Fruit fly (Drosophila melanogaster) whole organism, embryonic: ENCODE data around the gene CG6788.

ENCODE experiments used
- Awh ChIP-seq: fragments of 200-800 bp; sonication (Bioruptor generic); IDR thresholded peaks from 2 replicates; pipeline ENCODE4, ENCODE4 v1.3.6; 2022; ENCODE audit warnings: missing biosample characterization, missing genetic modification characterization
- CG11504 ChIP-seq: fragments of 200-800 bp; sonication (Bioruptor generic); optimal IDR thresholded peaks from 3 replicates; lab custom pipeline; 2019; ENCODE audit warnings: missing biosample characterization, mild to moderate bottlenecking, missing genetic modification characterization, moderate library complexity
- CG11723 ChIP-seq: fragments of 200-800 bp; sonication (Bioruptor generic); optimal IDR thresholded peaks from 2 replicates; lab custom pipeline; 2017; ENCODE audit warnings: missing biosample characterization, mild to moderate bottlenecking, missing genetic modification characterization
- CG12104 ChIP-seq: fragments of 200-800 bp; sonication (Bioruptor generic); optimal IDR thresholded peaks from 3 replicates; lab custom pipeline; 2016; ENCODE audit warnings: missing biosample characterization, missing genetic modification characterization
- CG13424 ChIP-seq: fragments of 200-800 bp; sonication (Bioruptor generic); optimal IDR thresholded peaks from 2 replicates; lab custom pipeline; 2019; ENCODE audit warnings: missing biosample characterization, mild to moderate bottlenecking, missing genetic modification characterization, moderate library complexity
- CG16815 ChIP-seq: fragments of 200-800 bp; sonication (Bioruptor generic); optimal IDR thresholded peaks from 3 replicates; lab custom pipeline; 2017; ENCODE audit warnings: missing biosample characterization, mild to moderate bottlenecking, missing genetic modification characterization
- CG17186 ChIP-seq: fragments of 200-800 bp; sonication (Bioruptor generic); optimal IDR thresholded peaks from 3 replicates; lab custom pipeline; 2017; ENCODE audit warnings: missing biosample characterization, missing genetic modification reagents, missing genetic modification characterization
- CG18262 ChIP-seq: fragments of 200-800 bp; optimal IDR thresholded peaks from 3 replicates; lab custom pipeline; 2019; ENCODE audit warnings: missing biosample characterization, mild to moderate bottlenecking, missing genetic modification characterization, moderate library complexity
- CG2120 ChIP-seq: fragments of 200-800 bp; sonication (Bioruptor generic); optimal IDR thresholded peaks from 3 replicates; lab custom pipeline; 2016; ENCODE audit warnings: missing biosample characterization, missing genetic modification characterization
- CG2889 ChIP-seq: fragments of 200-800 bp; sonication (Bioruptor generic); IDR thresholded peaks from 3 replicates; pipeline ENCODE4 v1.3.6; 2022; ENCODE audit warnings: missing biosample characterization, missing genetic modification characterization
- CG6791 ChIP-seq: fragments of 200-800 bp; sonication (Bioruptor generic); IDR thresholded peaks from 3 replicates; pipeline ENCODE4 v1.3.6; 2022; ENCODE audit warnings: missing biosample characterization, missing genetic modification characterization; ENCODE audit not compliant: partially characterized antibody
- CTCF ChIP-seq: fragments of 200-800 bp; sonication (Bioruptor generic); optimal IDR thresholded peaks from 2 replicates; lab custom pipeline; 2017; ENCODE audit warnings: missing biosample characterization, mild to moderate bottlenecking, missing genetic modification characterization, moderate library complexity
- Dp ChIP-seq: fragments of 200-800 bp; sonication (Bioruptor generic); optimal IDR thresholded peaks from 2 replicates; lab custom pipeline; 2018; ENCODE audit warnings: missing biosample characterization, mild to moderate bottlenecking, missing genetic modification characterization, moderate library complexity
- Fer3 ChIP-seq: fragments of 200-800 bp; sonication (Bioruptor generic); optimal IDR thresholded peaks from 2 replicates; lab custom pipeline; 2018; ENCODE audit warnings: missing biosample characterization, mild to moderate bottlenecking, missing genetic modification characterization, moderate library complexity
- HLH4C ChIP-seq: fragments of 200-800 bp; sonication (Bioruptor generic); IDR thresholded peaks from 3 replicates; pipeline ENCODE4 v1.3.6; 2022; ENCODE audit warnings: missing biosample characterization, missing genetic modification characterization; ENCODE audit not compliant: partially characterized antibody
- Med ChIP-seq: fragments of 200-800 bp; sonication (Bioruptor generic); peaks from one replicate; lab custom pipeline; 2016; ENCODE audit warnings: missing biosample characterization, missing genetic modification characterization, mild to moderate bottlenecking, inconsistent platforms, moderate library complexity
- Sox100B ChIP-seq: fragments of 200-800 bp; sonication (Bioruptor generic); optimal IDR thresholded peaks from 3 replicates; lab custom pipeline; 2018; ENCODE audit warnings: missing biosample characterization, mild to moderate bottlenecking, missing genetic modification characterization
- bab2 ChIP-seq: fragments of 200-800 bp; sonication (Bioruptor generic); optimal IDR thresholded peaks from 2 replicates; lab custom pipeline; 2016; ENCODE audit warnings: missing biosample characterization, missing genetic modification characterization
- bcd ChIP-seq: fragments of 200-800 bp; sonication (Bioruptor generic); optimal IDR thresholded peaks from 2 replicates; lab custom pipeline; 2017; ENCODE audit warnings: missing biosample characterization, mild to moderate bottlenecking, missing genetic modification characterization
- cato ChIP-seq: fragments of 200-800 bp; sonication (Bioruptor generic); optimal IDR thresholded peaks from 2 replicates; lab custom pipeline; 2016; ENCODE audit warnings: missing biosample characterization, missing genetic modification characterization, borderline replicate concordance
- chn ChIP-seq: fragments of 200-800 bp; sonication (Bioruptor generic); optimal IDR thresholded peaks from 2 replicates; lab custom pipeline; 2016; ENCODE audit warnings: missing biosample characterization, missing genetic modification characterization
- cwo ChIP-seq: fragments of 200-800 bp; sonication (Bioruptor generic); optimal IDR thresholded peaks from 3 replicates; lab custom pipeline; 2017; ENCODE audit warnings: missing biosample characterization, missing genetic modification characterization, mild to moderate bottlenecking, moderate library complexity, missing genetic modification reagents
- dan ChIP-seq: fragments of 200-800 bp; sonication (Bioruptor generic); IDR thresholded peaks from 2 replicates; pipeline ENCODE4 v1.3.6; 2022; ENCODE audit warnings: missing biosample characterization, missing genetic modification characterization
- eve ChIP-seq, 2 experiments: fragments of >200 bp; optimal IDR thresholded peaks; 2 replicates each; lab custom pipeline; 2017; ENCODE audit warnings: missing biosample characterization in 2 of 2, missing genetic modification characterization in 2 of 2
- exex ChIP-seq: fragments of 200-800 bp; sonication (Bioruptor generic); optimal IDR thresholded peaks from 4 replicates; lab custom pipeline; 2018; ENCODE audit warnings: missing biosample characterization, mild to moderate bottlenecking, missing genetic modification characterization, moderate library complexity
- fd3F ChIP-seq: fragments of 200-800 bp; sonication (Bioruptor generic); optimal IDR thresholded peaks from 2 replicates; lab custom pipeline; 2018; ENCODE audit warnings: missing biosample characterization, mild to moderate bottlenecking, missing genetic modification characterization, moderate library complexity
- fru ChIP-seq: fragments of >200 bp; optimal IDR thresholded peaks from 2 replicates; lab custom pipeline; 2017
- fu2 ChIP-seq: fragments of 200-800 bp; sonication (Bioruptor generic); optimal IDR thresholded peaks from 2 replicates; lab custom pipeline; 2016; ENCODE audit warnings: missing biosample characterization, missing genetic modification characterization
- gcm2 ChIP-seq: fragments of 200-800 bp; sonication (Bioruptor generic); optimal IDR thresholded peaks from 2 replicates; lab custom pipeline; 2016; ENCODE audit warnings: missing biosample characterization, missing genetic modification characterization
- gem ChIP-seq: fragments of 200-800 bp; sonication (Bioruptor generic); optimal IDR thresholded peaks from 2 replicates; lab custom pipeline; 2019; ENCODE audit warnings: missing biosample characterization, mild to moderate bottlenecking, missing genetic modification characterization, moderate library complexity
- lov ChIP-seq, 2 experiments: fragments of 200-800 bp in 1 of 2; fragments of >200 bp in 1 of 2; sonication (Bioruptor generic) in 1 of 2; IDR thresholded peaks in 1 of 2; optimal IDR thresholded peaks in 1 of 2; 2 replicates in 1 of 2; 3 replicates in 1 of 2; pipeline versions ENCODE4 v1.3.6 to Lab custom; 2017 to 2022; ENCODE audit warnings: missing biosample characterization in 1 of 2, missing genetic modification characterization in 1 of 2
- peb ChIP-seq: fragments of 200-800 bp; sonication (Bioruptor generic); IDR thresholded peaks from 2 replicates; pipeline ENCODE4 v1.3.6; 2022; ENCODE audit warnings: missing biosample characterization, missing genetic modification characterization
- pita ChIP-seq: fragments of 200-800 bp; sonication (Bioruptor generic); optimal IDR thresholded peaks from 2 replicates; lab custom pipeline; 2017; ENCODE audit warnings: missing biosample characterization, mild to moderate bottlenecking, missing genetic modification characterization
- prd ChIP-seq, 3 experiments: fragments of >200 bp in 2 of 3; fragments of 200-800 bp in 1 of 3; sonication (Bioruptor generic) in 1 of 3; optimal IDR thresholded peaks in 2 of 3; IDR thresholded peaks in 1 of 3; 2 replicates in 2 of 3; 3 replicates in 1 of 3; pipeline versions ENCODE4 v1.3.6 to Lab custom; 2017 to 2022; ENCODE audit warnings: missing biosample characterization in 1 of 3, missing genetic modification characterization in 1 of 3
- slbo ChIP-seq: fragments of 200-800 bp; sonication (Bioruptor generic); IDR thresholded peaks from 2 replicates; pipeline ENCODE4 v1.3.6; 2022; ENCODE audit warnings: missing biosample characterization, missing genetic modification characterization
- sob ChIP-seq: fragments of 200-800 bp; sonication (Bioruptor generic); IDR thresholded peaks from 2 replicates; pipeline ENCODE4 v1.3.6; 2022; ENCODE audit warnings: missing biosample characterization, missing genetic modification characterization
- ssp ChIP-seq: fragments of 200-800 bp; sonication (Bioruptor generic); IDR thresholded peaks from 2 replicates; pipeline ENCODE4 v1.3.6; 2022; ENCODE audit warnings: missing biosample characterization, missing genetic modification characterization
- stwl ChIP-seq: fragments of 200-800 bp; sonication (Bioruptor generic); optimal IDR thresholded peaks from 3 replicates; lab custom pipeline; 2018; ENCODE audit warnings: missing biosample characterization, mild to moderate bottlenecking, missing genetic modification characterization, moderate library complexity
- tna ChIP-seq: fragments of 200-800 bp; sonication (Bioruptor generic); IDR thresholded peaks from 2 replicates; pipeline ENCODE4 v1.3.6; 2022; ENCODE audit warnings: missing biosample characterization, missing genetic modification characterization; ENCODE audit not compliant: partially characterized antibody
- ttk ChIP-seq: fragments of 200-800 bp; sonication (Bioruptor generic); IDR thresholded peaks from 2 replicates; pipeline ENCODE4 v2.1.2; 2022; ENCODE audit warnings: missing biosample characterization, missing genetic modification characterization
- yki ChIP-seq: fragments of >200 bp; optimal IDR thresholded peaks from 3 replicates; lab custom pipeline; 2018
- z ChIP-seq: fragments of 200-800 bp; sonication (Bioruptor generic); IDR thresholded peaks from 3 replicates; pipeline ENCODE4 v1.3.6; 2022; ENCODE audit warnings: missing biosample characterization, missing genetic modification characterization

The CG6788 gene

dm6 chrX:17881138-17882121 lies 6.5 kb upstream of the CG6788 start (continued):
- TF ChIP-seq yki (no peak), bcd (GFP tag; lab: Kevin White, UChicago) (peak; percentile 71), CG12104 (GFP tag; lab: Kevin White, UChicago) (no peak), CG17186 (GFP tag; lab: Kevin White, UChicago) (no peak), Sox100B (GFP tag; lab: Kevin White, UChicago) (no peak)

- peak; percentile 86 for TF ChIP-seq CTCF
- TF ChIP-seq cwo (GFP tag; lab: Kevin White, UChicago) = peak; percentile 13
- TF ChIP-seq Med (GFP tag; lab: Kevin White, UChicago) = peak; percentile 7
- TF ChIP-seq z = no peak
Observed at dm6 chrX:17882769-17883168, 5.2 kb upstream of the CG6788 start.

- no peak for TF ChIP-seq Dp
- TF ChIP-seq eve (GFP tag; optimal IDR thresholded peaks at IDR 0.05; lab: Kevin White, UChicago) = no peak
- TF ChIP-seq cato (GFP tag; lab: Kevin White, UChicago) = no peak
- no peak for TF ChIP-seq sob
- no peak for TF ChIP-seq CG18262 (tag; lab: Kevin White, UChicago)
- TF ChIP-seq prd (optimal IDR thresholded peaks at IDR 0.05; lab: Kevin White, UChicago) = no peak
- TF ChIP-seq prd (GFP tag; IDR thresholded peaks at IDR 0.05; lab: Robert Waterston, UW) = no peak
- no peak for TF ChIP-seq fu2 (GFP tag; lab: Kevin White, UChicago)
- no peak for TF ChIP-seq tna (GFP tag; lab: Robert Waterston, UW)
- no peak for TF ChIP-seq CG2120 (GFP tag; lab: Kevin White, UChicago)
- TF ChIP-seq bab2 = no peak
- TF ChIP-seq exex (tag; lab: Kevin White, UChicago) = no peak
- no peak for TF ChIP-seq Awh (GFP tag; lab: Robert Waterston, UW)
- no peak for TF ChIP-seq gcm2 (GFP tag; lab: Kevin White, UChicago)
- TF ChIP-seq peb (GFP tag; lab: Robert Waterston, UW) = no peak
- no peak for TF ChIP-seq ttk (GFP tag; lab: Robert Waterston, UW)
- TF ChIP-seq CG12104 (GFP tag; lab: Kevin White, UChicago) = no peak
- no peak for TF ChIP-seq fd3F
- no peak for TF ChIP-seq dan
- TF ChIP-seq, all 482 proteins: peak for 0
Observed at dm6 chrX:17883418-17883817, 4.6 kb upstream of the CG6788 start, which contains the start of gene CG12985. TSS of gene CG12985 (plus strand) at chrX:17883718.

- TF ChIP-seq fru (lab: Kevin White, UChicago) (no peak), CTCF (peak; percentile 89), Fer3 (no peak), Med (GFP tag; lab: Kevin White, UChicago) (peak; percentile 53), CG11504 (tag; lab: Kevin White, UChicago) (no peak), lov (optimal IDR thresholded peaks at IDR 0.05; lab: Kevin White, UChicago) (no peak), lov (GFP tag; IDR thresholded peaks at IDR 0.05; lab: Robert Waterston, UW) (0 out of 3 replicates have a peak, but pooled peaks have one; percentile 24), chn (no peak), pita (GFP tag; lab: Kevin White, UChicago) (peak; percentile 24), slbo (GFP tag; lab: Robert Waterston, UW) (no peak), CG13424 (no peak), CG6791 (GFP tag; lab: Robert Waterston, UW) (peak; percentile 50; the same call in 1 of the 3 replicates), CG16815 (GFP tag; lab: Kevin White, UChicago) (no peak), stwl (peak; percentile 31), CG2889 (GFP tag; lab: Robert Waterston, UW) (0 out of 3 replicates have a peak, but pooled peaks have one; percentile 10), ssp (no peak), gem (tag; lab: Kevin White, UChicago) (no peak), CG11723 (GFP tag; lab: Kevin White, UChicago) (no peak), peb (GFP tag; lab: Robert Waterston, UW) (no peak), HLH4C (GFP tag; lab: Robert Waterston, UW) (0 out of 3 replicates have a peak, but pooled peaks have one; percentile 40)
Observed at dm6 chrX:17884567-17884966, 3.4 kb upstream of the CG6788 start.
